Worm (Caenorhabditis elegans): ENCODE results near the gene nspc-7.

nspc-7 gene

DNA sequence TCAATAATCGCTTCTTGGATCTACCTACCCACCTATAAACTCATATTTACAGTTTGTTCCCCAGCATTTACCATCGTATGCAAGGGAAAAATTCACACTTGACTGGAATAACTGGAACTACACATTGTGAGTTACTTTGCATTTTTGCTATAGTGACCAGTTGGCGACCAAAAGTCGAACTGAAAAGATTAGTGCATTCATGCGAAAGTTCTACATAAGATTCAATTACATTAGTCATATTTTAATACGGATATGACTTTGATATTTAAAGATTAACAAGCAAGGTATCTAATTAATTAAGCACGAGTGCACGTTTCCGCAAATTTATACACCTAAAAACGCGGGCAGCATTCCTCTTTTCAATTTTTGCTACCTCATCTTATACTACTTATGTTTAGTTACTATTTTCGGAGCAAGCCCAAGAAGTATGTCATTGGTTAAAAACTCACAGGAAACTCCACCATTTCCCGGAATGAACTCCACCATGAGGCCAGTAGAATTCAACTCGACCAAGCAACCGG is 29.4 kb downstream of the nspc-7 start, which contains the start of gene jmjd-3.1:
TSS of gene jmjd-3.1 (plus strand) at position 51 of the 521 bp plus-strand sequence.
- TF ChIP-seq tab-1 (GFP tag; IDR thresholded peaks at IDR 0.05) (no peak), ref-1 (GFP tag; conservative IDR thresholded peaks at IDR 0.05) (no peak), ztf-29 (GFP tag; IDR thresholded peaks at IDR 0.05) (no peak), flt-1 (GFP tag; IDR thresholded peaks at IDR 0.05) (no peak), T22C8.4 (GFP tag; IDR thresholded peaks at IDR 0.05) (no peak), klf-2 (GFP tag; conservative IDR thresholded peaks at IDR 0.05) (no peak), med-1 (GFP tag; optimal IDR thresholded peaks at IDR 0.05; ENCODE audit: insufficient read depth) (no peak), cog-1 (tag; optimal IDR thresholded peaks at IDR 0.05) (no peak), ztf-23 (GFP tag; IDR thresholded peaks at IDR 0.05) (no peak)

ce11 chrX:8580217-8580616 is 38.6 kb downstream of the nspc-7 start, which contains the start of gene F18E9.4:
Gene F18E9.4 (plus strand): TSS chrX:8580517.
- TF ChIP-seq tab-1 (GFP tag; IDR thresholded peaks at IDR 0.05): no peak
- TF ChIP-seq T22C8.4 (GFP tag; IDR thresholded peaks at IDR 0.05): no peak
- TF ChIP-seq klf-2 (GFP tag; conservative IDR thresholded peaks at IDR 0.05): no peak
- no peak for TF ChIP-seq ref-1 (GFP tag; conservative IDR thresholded peaks at IDR 0.05)

DNA sequence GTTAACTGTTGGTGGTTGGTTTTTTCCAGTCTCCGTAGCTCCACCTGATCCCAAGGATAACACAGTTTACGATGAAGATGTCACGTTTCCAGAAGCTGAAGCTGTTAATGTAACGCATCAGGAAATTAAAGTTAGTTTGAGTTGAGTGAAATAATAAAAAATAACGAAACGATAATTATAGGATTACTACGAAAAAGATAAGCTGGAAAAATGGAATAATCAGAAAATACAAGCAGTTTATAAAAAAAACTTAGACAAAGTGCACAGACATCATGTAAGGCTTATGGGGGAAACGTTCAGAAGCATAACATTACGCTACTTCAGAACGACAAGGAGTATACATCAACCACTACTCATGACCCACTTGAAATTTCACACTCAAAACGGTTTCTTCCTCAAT is 39.8 kb downstream of the nspc-7 start, which contains the start of gene F18E9.8:
TSS of gene F18E9.8 (minus strand) at position 101 of the 400 bp plus-strand sequence.
- TF ChIP-seq flt-1 (GFP tag; IDR thresholded peaks at IDR 0.05) (no peak), med-1 (GFP tag; optimal IDR thresholded peaks at IDR 0.05; ENCODE audit: insufficient read depth) (no peak), T22C8.4 (GFP tag; IDR thresholded peaks at IDR 0.05) (no peak), ref-1 (GFP tag; conservative IDR thresholded peaks at IDR 0.05) (no peak), ztf-29 (GFP tag; IDR thresholded peaks at IDR 0.05) (no peak), cog-1 (tag; optimal IDR thresholded peaks at IDR 0.05) (no peak), klf-2 (GFP tag; conservative IDR thresholded peaks at IDR 0.05) (no peak), tab-1 (GFP tag; IDR thresholded peaks at IDR 0.05) (no peak), ztf-23 (GFP tag; IDR thresholded peaks at IDR 0.05) (no peak)

DNA sequence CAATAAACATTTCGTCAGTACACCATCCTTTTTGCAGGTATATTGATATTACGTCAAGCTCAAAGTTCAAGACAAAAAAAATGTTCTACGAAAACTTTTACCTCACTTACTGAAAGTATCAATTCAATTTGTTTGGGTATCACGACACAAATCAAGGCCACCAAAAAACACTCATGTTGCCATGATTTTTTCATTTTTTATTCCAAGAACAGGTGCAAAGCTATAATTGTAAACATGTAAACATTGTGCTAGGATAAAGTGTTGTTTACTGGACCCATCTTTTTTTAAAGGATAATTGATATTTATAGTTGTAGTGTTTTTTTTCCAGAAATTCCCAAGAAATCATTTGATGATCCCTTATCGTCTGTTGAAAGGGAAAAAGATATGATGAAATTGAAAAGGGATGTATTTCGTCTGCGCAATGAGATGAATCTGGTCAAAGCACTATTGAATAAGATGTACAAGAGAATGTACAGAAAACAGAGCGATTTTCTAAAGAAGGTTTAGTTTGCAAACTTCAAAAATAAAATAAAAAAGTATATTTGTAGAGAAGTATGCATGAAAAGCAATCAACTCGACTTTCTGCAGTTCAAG is 41.2 kb downstream of the nspc-7 start:
- TF ChIP-seq ztf-23 (GFP tag; IDR thresholded peaks at IDR 0.05): no peak
- TF ChIP-seq flt-1 (GFP tag; IDR thresholded peaks at IDR 0.05): no peak
- no peak for TF ChIP-seq med-1 (GFP tag; optimal IDR thresholded peaks at IDR 0.05; ENCODE audit: insufficient read depth)

DNA sequence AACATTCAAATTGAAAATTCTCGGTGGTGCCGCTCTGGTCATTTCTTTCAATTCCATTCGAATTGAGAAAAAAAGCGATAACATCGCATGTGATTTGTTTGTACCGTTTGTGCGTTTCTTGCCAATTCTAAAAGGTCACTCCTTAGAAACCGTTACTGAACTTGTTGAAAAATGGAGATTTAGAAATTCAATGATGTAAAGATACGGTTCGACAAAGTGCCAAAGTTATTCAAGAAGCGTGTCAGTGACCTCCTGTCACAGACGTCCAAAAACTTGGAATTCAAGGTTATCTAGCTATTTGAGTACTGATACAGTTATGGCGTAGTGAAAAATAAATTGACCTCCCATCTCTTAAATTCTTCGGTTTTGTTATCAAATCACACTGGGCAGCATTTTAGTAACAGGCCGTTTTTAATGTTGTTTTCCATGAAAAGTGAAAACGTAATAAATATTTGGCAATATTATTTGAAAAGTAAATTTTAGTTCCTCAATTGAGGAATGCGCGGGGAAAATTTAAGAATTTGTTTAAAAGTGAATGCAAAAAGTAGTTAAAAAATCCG is 43.2 kb downstream of the nspc-7 start:
- TF ChIP-seq klf-2 (GFP tag; conservative IDR thresholded peaks at IDR 0.05): no peak
- TF ChIP-seq cog-1 (tag; optimal IDR thresholded peaks at IDR 0.05): no peak
- no peak for TF ChIP-seq ref-1 (GFP tag; conservative IDR thresholded peaks at IDR 0.05)
- TF ChIP-seq ztf-29 (GFP tag; IDR thresholded peaks at IDR 0.05): no peak
- TF ChIP-seq T22C8.4 (GFP tag; IDR thresholded peaks at IDR 0.05): no peak
- TF ChIP-seq tab-1 (GFP tag; IDR thresholded peaks at IDR 0.05): no peak
- TF ChIP-seq flt-1 (GFP tag; IDR thresholded peaks at IDR 0.05): no peak
- TF ChIP-seq med-1 (GFP tag; optimal IDR thresholded peaks at IDR 0.05; ENCODE audit: insufficient read depth): no peak
- TF ChIP-seq ztf-23 (GFP tag; IDR thresholded peaks at IDR 0.05): no peak

DNA sequence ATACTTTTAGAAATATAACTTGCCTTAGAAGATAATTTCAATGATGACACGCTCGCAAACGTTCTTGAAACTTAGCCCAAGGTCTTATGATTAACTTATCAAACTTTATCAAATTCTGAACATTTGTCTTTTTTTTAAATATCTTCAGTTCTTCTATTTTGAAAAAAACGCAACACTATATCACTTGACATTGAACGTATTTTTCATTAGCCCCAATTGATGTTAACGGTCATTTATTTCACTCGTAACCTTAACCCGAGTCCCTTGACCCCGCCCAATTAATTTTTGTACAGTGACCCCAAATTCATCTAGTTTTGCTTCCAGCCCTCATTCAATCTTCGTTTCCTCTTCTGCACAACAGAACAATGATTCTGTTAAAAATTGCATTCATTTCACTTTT is 44.2 kb downstream of the nspc-7 start, which contains the start of gene F18E9.3:
TSS of gene F18E9.3 (plus strand) at position 311 of the 400 bp plus-strand sequence.
- TF ChIP-seq T22C8.4 (GFP tag; IDR thresholded peaks at IDR 0.05) (no peak), flt-1 (GFP tag; IDR thresholded peaks at IDR 0.05) (no peak), cog-1 (tag; optimal IDR thresholded peaks at IDR 0.05) (no peak), med-1 (GFP tag; optimal IDR thresholded peaks at IDR 0.05; ENCODE audit: insufficient read depth) (no peak), ztf-29 (GFP tag; IDR thresholded peaks at IDR 0.05) (no peak)
